Fruit fly (Drosophila melanogaster) whole organism, prepupa: ENCODE data around the gene HGTX.
A peak's percentile ranks its signal among the peaks of the same experiment; 100 is the strongest.

Experiments
- CG10631 ChIP-seq: fragments of 200-800 bp; sonication (Bioruptor generic); optimal IDR thresholded peaks from 2 replicates; lab custom pipeline; 2016; ENCODE audit warnings: missing biosample characterization, missing genetic modification characterization
- CG11294 ChIP-seq: fragments of 200-800 bp; sonication (Bioruptor generic); IDR thresholded peaks from 2 replicates; pipeline ENCODE4 v1.3.6; 2022; ENCODE audit warnings: missing biosample characterization, missing genetic modification characterization
- CG15336 ChIP-seq: fragments of 200-800 bp; sonication (Bioruptor generic); IDR thresholded peaks from 2 replicates; pipeline ENCODE4 v1.3.6; 2022; ENCODE audit warnings: missing biosample characterization, missing genetic modification characterization
- CG3032 ChIP-seq: fragments of 200-800 bp; optimal IDR thresholded peaks from 2 replicates; lab custom pipeline; 2019; ENCODE audit warnings: missing biosample characterization, mild to moderate bottlenecking, missing genetic modification characterization, moderate library complexity
- CG32006 ChIP-seq: fragments of 200-800 bp; sonication (Bioruptor generic); optimal IDR thresholded peaks from 3 replicates; lab custom pipeline; 2017; ENCODE audit warnings: missing biosample characterization, mild to moderate bottlenecking, missing genetic modification characterization
- CG3919 ChIP-seq: fragments of 200-800 bp; sonication (Bioruptor generic); optimal IDR thresholded peaks from 3 replicates; lab custom pipeline; 2016; ENCODE audit warnings: missing biosample characterization, missing genetic modification characterization
- CG4318 ChIP-seq: fragments of 200-800 bp; sonication (Bioruptor generic); optimal IDR thresholded peaks from 3 replicates; lab custom pipeline; 2017; ENCODE audit warnings: missing biosample characterization, mild to moderate bottlenecking, missing genetic modification characterization
- CG6808 ChIP-seq: fragments of 200-800 bp; sonication (Bioruptor generic); optimal IDR thresholded peaks from 3 replicates; lab custom pipeline; 2017; ENCODE audit warnings: missing biosample characterization, missing genetic modification characterization, mild to moderate bottlenecking, moderate library complexity, missing genetic modification reagents
- CG6854 ChIP-seq: fragments of 200-800 bp; sonication (Bioruptor generic); optimal IDR thresholded peaks from 2 replicates; lab custom pipeline; 2017; ENCODE audit warnings: missing biosample characterization, mild to moderate bottlenecking, missing genetic modification characterization
- CG8119 ChIP-seq: fragments of 200-800 bp; sonication (Bioruptor generic); IDR thresholded peaks from 3 replicates; pipeline ENCODE4 v1.3.6; 2022; ENCODE audit warnings: missing biosample characterization, missing genetic modification characterization
- CG9139 ChIP-seq: fragments of 200-800 bp; sonication (Bioruptor generic); optimal IDR thresholded peaks from 3 replicates; lab custom pipeline; 2017; ENCODE audit warnings: missing biosample characterization, mild to moderate bottlenecking, missing genetic modification characterization
- Eip78C ChIP-seq: fragments of 200-800 bp; sonication (Bioruptor generic); peaks from one replicate; lab custom pipeline; 2016; ENCODE audit warnings: missing biosample characterization, missing genetic modification characterization
- Eip93F ChIP-seq: fragments of 200-800 bp; sonication (Bioruptor generic); optimal IDR thresholded peaks from 2 replicates; lab custom pipeline; 2016; ENCODE audit warnings: missing biosample characterization, mild to moderate bottlenecking, missing genetic modification characterization
- Ets21C ChIP-seq: fragments of 200-800 bp; sonication (Bioruptor generic); optimal IDR thresholded peaks from 3 replicates; lab custom pipeline; 2016; ENCODE audit warnings: missing biosample characterization, missing genetic modification characterization
- Ets96B ChIP-seq: fragments of 200-800 bp; optimal IDR thresholded peaks from 2 replicates; lab custom pipeline; 2019; ENCODE audit warnings: missing biosample characterization, mild to moderate bottlenecking, missing genetic modification characterization, moderate library complexity
- Gug ChIP-seq: fragments of 200-800 bp; sonication (Bioruptor generic); IDR thresholded peaks from 2 replicates; pipeline ENCODE4 v1.3.6; 2022; ENCODE audit warnings: missing biosample characterization, missing genetic modification characterization
- Hr38 ChIP-seq: sonication (Bioruptor generic); optimal IDR thresholded peaks from 2 replicates; lab custom pipeline; 2016; ENCODE audit warnings: missing biosample characterization, missing genetic modification characterization
- Hr39 ChIP-seq: fragments of 200-800 bp; sonication (Bioruptor generic); optimal IDR thresholded peaks from 2 replicates; lab custom pipeline; 2016; ENCODE audit warnings: missing biosample characterization, missing genetic modification characterization
- Lpt ChIP-seq: fragments of 200-800 bp; sonication (Bioruptor generic); optimal IDR thresholded peaks from 3 replicates; lab custom pipeline; 2016; ENCODE audit warnings: missing biosample characterization, missing genetic modification characterization
- Met ChIP-seq: fragments of 200-800 bp; sonication (Bioruptor generic); optimal IDR thresholded peaks from 3 replicates; lab custom pipeline; 2016; ENCODE audit warnings: missing biosample characterization, missing genetic modification characterization
- OdsH ChIP-seq: fragments of 200-800 bp; sonication (Bioruptor generic); optimal IDR thresholded peaks from 3 replicates; lab custom pipeline; 2016; ENCODE audit warnings: missing biosample characterization, missing genetic modification characterization
- Sox102F ChIP-seq: fragments of 200-800 bp; sonication (Bioruptor generic); optimal IDR thresholded peaks from 2 replicates; lab custom pipeline; 2016; ENCODE audit warnings: missing biosample characterization, mild to moderate bottlenecking, missing genetic modification characterization
- Sox15 ChIP-seq: fragments of 200-800 bp; sonication (Bioruptor generic); optimal IDR thresholded peaks from 3 replicates; lab custom pipeline; 2016; ENCODE audit warnings: missing biosample characterization, missing genetic modification characterization
- acj6 ChIP-seq: fragments of 200-800 bp; sonication (Bioruptor generic); optimal IDR thresholded peaks from 3 replicates; lab custom pipeline; 2016; ENCODE audit warnings: missing biosample characterization, missing genetic modification characterization
- dac ChIP-seq: fragments of 200-800 bp; sonication (Bioruptor generic); optimal IDR thresholded peaks from 2 replicates; lab custom pipeline; 2017; ENCODE audit warnings: missing biosample characterization, mild to moderate bottlenecking, missing genetic modification characterization
- dsx ChIP-seq: fragments of 200-800 bp; optimal IDR thresholded peaks from 3 replicates; lab custom pipeline; 2019; ENCODE audit warnings: missing biosample characterization, mild to moderate bottlenecking, missing genetic modification characterization, moderate library complexity; ENCODE audit not compliant: poor library complexity, severe bottlenecking
- eg ChIP-seq: fragments of 200-800 bp; sonication (Bioruptor generic); IDR thresholded peaks from 3 replicates; pipeline ENCODE4 v1.3.6; 2022; ENCODE audit warnings: missing biosample characterization, missing genetic modification characterization
- esn ChIP-seq: fragments of 200-800 bp; sonication (Bioruptor generic); optimal IDR thresholded peaks from 2 replicates; lab custom pipeline; 2016; ENCODE audit warnings: missing biosample characterization, mild to moderate bottlenecking, missing genetic modification characterization, moderate library complexity
- fd59A ChIP-seq: fragments of 200-800 bp; sonication (Bioruptor generic); optimal IDR thresholded peaks from 2 replicates; lab custom pipeline; 2017; ENCODE audit warnings: missing biosample characterization, mild to moderate bottlenecking, missing genetic modification characterization, missing genetic modification reagents
- fd85E ChIP-seq: fragments of 200-800 bp; sonication (Bioruptor generic); optimal IDR thresholded peaks from 3 replicates; lab custom pipeline; 2016; ENCODE audit warnings: missing biosample characterization, missing genetic modification characterization
- lz ChIP-seq: fragments of 200-800 bp; sonication (Bioruptor generic); optimal IDR thresholded peaks from 3 replicates; lab custom pipeline; 2016; ENCODE audit warnings: missing biosample characterization, missing genetic modification characterization
- salr ChIP-seq, 2 experiments: fragments of 200-800 bp; sonication (Bioruptor generic); optimal IDR thresholded peaks; 3 replicates each; lab custom pipeline; 2016 to 2018; ENCODE audit warnings: missing biosample characterization in 2 of 2, missing genetic modification characterization in 2 of 2, mild to moderate bottlenecking in 1 of 2
- ss ChIP-seq, 2 experiments: fragments of 200-800 bp; sonication (Bioruptor generic); optimal IDR thresholded peaks; 2 replicates in 1 of 2; 3 replicates in 1 of 2; lab custom pipeline; 2017 to 2018; ENCODE audit warnings: mild to moderate bottlenecking in 2 of 2, missing biosample characterization in 2 of 2, missing genetic modification characterization in 2 of 2, moderate library complexity in 1 of 2
- svp ChIP-seq: fragments of 200-800 bp; sonication (Bioruptor generic); peaks from one replicate; lab custom pipeline; 2016; ENCODE audit warnings: missing biosample characterization, missing genetic modification characterization
- vri ChIP-seq: fragments of 200-800 bp; sonication (Bioruptor generic); optimal IDR thresholded peaks from 3 replicates; lab custom pipeline; 2016; ENCODE audit warnings: missing biosample characterization, mild to moderate bottlenecking, missing genetic modification characterization

Gene HGTX

DNA sequence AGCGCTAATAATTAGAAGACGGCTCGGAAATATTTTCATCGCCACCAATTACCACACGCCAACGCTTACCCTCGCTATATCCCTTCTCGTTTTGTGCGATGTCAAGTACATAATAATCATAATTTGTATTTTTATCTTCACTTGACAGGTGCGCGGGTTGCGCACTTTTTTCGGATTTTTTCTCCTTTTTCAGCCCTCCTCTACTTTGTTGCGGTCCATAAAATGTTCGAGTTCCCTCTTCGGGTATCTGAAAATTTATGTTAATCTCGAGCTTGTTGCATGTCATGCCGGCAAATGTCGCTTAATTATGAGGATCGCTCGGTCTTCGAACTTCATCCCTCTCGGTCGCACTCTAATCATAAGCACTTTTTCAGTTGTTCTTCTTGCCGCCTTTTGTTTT is 45.8 kb upstream of the HGTX start:
- TF ChIP-seq Lpt (GFP tag; lab: Kevin White, UChicago) (no peak), dsx (GFP tag; lab: Kevin White, UChicago) (peak; percentile 58)

- TF ChIP-seq ss (GFP tag; optimal IDR thresholded peaks at IDR 0.05; lab: Kevin White, UChicago) (peak in 1 of 2 experiments; percentile 33), CG15336 (GFP tag; lab: Robert Waterston, UW) (no peak), dsx (GFP tag; lab: Kevin White, UChicago) (peak; percentile 26)
Measured at dm6 chr3L:14643692-14644091, 44.4 kb upstream of the HGTX start.

DNA sequence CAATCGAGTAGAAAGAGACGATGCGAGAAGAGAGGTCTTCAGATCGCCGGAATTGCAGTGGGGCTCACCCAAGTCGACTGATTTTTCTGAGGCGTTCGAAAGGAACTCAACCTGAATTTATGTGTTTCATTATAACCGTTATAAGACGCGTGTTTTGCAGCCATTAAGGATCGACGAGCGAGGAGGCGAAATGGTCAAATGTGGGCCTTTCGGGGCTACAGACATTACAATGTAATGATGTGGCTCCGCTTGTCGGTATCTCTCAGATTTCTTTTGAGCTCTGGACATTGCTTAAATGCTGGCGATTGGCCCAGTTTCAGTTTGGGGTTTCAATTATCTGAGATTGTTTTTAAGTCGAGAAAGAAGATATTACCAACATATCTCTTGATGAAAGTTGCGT is 43.5 kb upstream of the HGTX start:
- TF ChIP-seq CG11294 (GFP tag; lab: Robert Waterston, UW) (no peak), dac (GFP tag; lab: Kevin White, UChicago) (no peak), CG6808 (GFP tag; lab: Kevin White, UChicago) (no peak), CG4318 (no peak), Eip93F (GFP tag; lab: Kevin White, UChicago) (no peak), CG6854 (peak; percentile 34), vri (no peak), Eip78C (GFP tag; lab: Kevin White, UChicago) (peak; percentile 54), Gug (no peak), Sox15 (no peak), esn (GFP tag; lab: Kevin White, UChicago) (no peak), dsx (GFP tag; lab: Kevin White, UChicago) (peak; percentile 72), Sox102F (GFP tag; lab: Kevin White, UChicago) (no peak), fd59A (no peak), salr (GFP tag; optimal IDR thresholded peaks at IDR 0.05; lab: Kevin White, UChicago) (no peak), Ets21C (GFP tag; lab: Kevin White, UChicago) (no peak), Hr38 (GFP tag; lab: Kevin White, UChicago) (no peak), CG10631 (GFP tag; lab: Kevin White, UChicago) (no peak), CG3919 (GFP tag; lab: Kevin White, UChicago) (no peak), CG8119 (no peak), OdsH (no peak), Ets96B (tag; lab: Kevin White, UChicago) (no peak), eg (no peak), CG3032 (tag; lab: Kevin White, UChicago) (no peak), acj6 (GFP tag; lab: Kevin White, UChicago) (no peak), svp (GFP tag; lab: Kevin White, UChicago) (peak; percentile 8)

DNA sequence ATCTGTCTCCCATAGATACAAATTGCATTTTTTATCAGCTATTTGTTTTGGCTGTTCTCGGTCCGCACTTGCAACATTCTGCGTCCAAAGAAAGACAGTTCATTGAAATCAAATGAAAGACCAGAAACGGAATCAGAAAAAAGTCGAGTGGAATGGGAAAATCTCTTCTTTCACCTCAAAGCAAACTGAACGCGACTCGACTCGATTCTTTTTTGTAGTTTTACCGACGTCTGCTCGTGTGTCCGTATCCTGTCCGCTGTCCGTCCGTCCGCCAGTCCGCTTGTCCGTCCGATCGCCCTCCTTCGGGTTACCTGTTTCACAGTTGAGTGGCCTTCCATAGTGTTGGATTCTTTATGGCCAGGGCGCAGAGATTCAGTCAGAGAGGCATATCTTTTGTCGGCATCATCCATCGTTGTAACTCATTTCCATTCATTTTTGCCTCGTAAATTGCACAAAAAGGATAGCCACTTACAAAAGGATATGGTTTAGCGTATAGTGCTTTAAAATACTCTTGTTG is 42.7 kb upstream of the HGTX start:
- TF ChIP-seq Met (GFP tag; lab: Kevin White, UChicago) (no peak), esn (GFP tag; lab: Kevin White, UChicago) (no peak), CG8119 (no peak), Ets21C (GFP tag; lab: Kevin White, UChicago) (no peak), Hr39 (no peak), CG4318 (no peak), Gug (no peak), CG9139 (no peak), CG32006 (GFP tag; lab: Kevin White, UChicago) (no peak), CG10631 (GFP tag; lab: Kevin White, UChicago) (no peak), fd85E (GFP tag; lab: Kevin White, UChicago) (no peak), lz (GFP tag; lab: Kevin White, UChicago) (no peak)
- TF ChIP-seq, all 60 proteins: peak for 0
